Fruit fly (Drosophila melanogaster) whole organism, embryonic: ENCODE measurements around the gene Eig71Ea.
A peak's percentile ranks its signal among the peaks of the same experiment; 100 is the strongest.

Experiments
- Bdp1 ChIP-seq: fragments of 200-800 bp; sonication (Bioruptor generic); optimal IDR thresholded peaks from 3 replicates; lab custom pipeline; 2016; ENCODE audit warnings: missing biosample characterization, missing genetic modification characterization
- BtbVII ChIP-seq: fragments of 200-800 bp; sonication (Bioruptor generic); optimal IDR thresholded peaks from 3 replicates; lab custom pipeline; 2017; ENCODE audit warnings: missing biosample characterization, mild to moderate bottlenecking, missing genetic modification characterization
- CG12104 ChIP-seq: fragments of 200-800 bp; sonication (Bioruptor generic); optimal IDR thresholded peaks from 3 replicates; lab custom pipeline; 2016; ENCODE audit warnings: missing biosample characterization, missing genetic modification characterization
- CG12219 ChIP-seq: fragments of 200-800 bp; sonication (Bioruptor generic); optimal IDR thresholded peaks from 3 replicates; lab custom pipeline; 2018; ENCODE audit warnings: missing biosample characterization, mild to moderate bottlenecking, missing genetic modification characterization
- CG12769 ChIP-seq: fragments of 200-800 bp; sonication (Bioruptor generic); optimal IDR thresholded peaks from 2 replicates; lab custom pipeline; 2019; ENCODE audit warnings: missing biosample characterization, mild to moderate bottlenecking, missing genetic modification characterization, moderate library complexity
- CG13296 ChIP-seq: fragments of 200-800 bp; sonication (Bioruptor generic); optimal IDR thresholded peaks from 3 replicates; lab custom pipeline; 2018; ENCODE audit warnings: missing biosample characterization, mild to moderate bottlenecking, missing genetic modification characterization
- CG13894 ChIP-seq: fragments of 200-800 bp; sonication (Bioruptor generic); optimal IDR thresholded peaks from 3 replicates; lab custom pipeline; 2018; ENCODE audit warnings: missing biosample characterization, mild to moderate bottlenecking, missing genetic modification characterization, moderate library complexity
- CG14014 ChIP-seq: fragments of 200-800 bp; sonication (Bioruptor generic); IDR thresholded peaks from 2 replicates; pipeline ENCODE4 v1.3.6; 2022; ENCODE audit warnings: missing biosample characterization, missing genetic modification characterization
- CG14710 ChIP-seq: fragments of 200-800 bp; sonication (Bioruptor generic); optimal IDR thresholded peaks from 3 replicates; lab custom pipeline; 2019; ENCODE audit warnings: missing biosample characterization, mild to moderate bottlenecking, missing genetic modification characterization, moderate library complexity
- CG17612 ChIP-seq: fragments of 200-800 bp; sonication (Bioruptor generic); IDR thresholded peaks from 2 replicates; pipeline ENCODE4 v1.3.6; 2022; ENCODE audit warnings: missing biosample characterization, missing genetic modification characterization
- CG2875 ChIP-seq: fragments of 200-800 bp; sonication (Bioruptor generic); optimal IDR thresholded peaks from 2 replicates; lab custom pipeline; 2017; ENCODE audit warnings: missing biosample characterization, mild to moderate bottlenecking, missing genetic modification characterization, missing genetic modification reagents
- CG32532 ChIP-seq: fragments of 200-800 bp; sonication (Bioruptor generic); IDR thresholded peaks from 2 replicates; pipeline ENCODE4 v1.3.6; 2022; ENCODE audit warnings: missing biosample characterization, missing genetic modification characterization
- CG33557 ChIP-seq: fragments of 200-800 bp; sonication (Bioruptor generic); optimal IDR thresholded peaks from 2 replicates; lab custom pipeline; 2019; ENCODE audit warnings: missing biosample characterization, mild to moderate bottlenecking, missing genetic modification characterization, moderate library complexity
- CG34224 ChIP-seq: fragments of 200-800 bp; sonication (Bioruptor generic); IDR thresholded peaks from 3 replicates; pipeline ENCODE4 v1.3.6; 2022; ENCODE audit warnings: missing biosample characterization, missing genetic modification characterization; ENCODE audit not compliant: partially characterized antibody
- CG4617 ChIP-seq: fragments of 200-800 bp; sonication (Bioruptor generic); optimal IDR thresholded peaks from 3 replicates; lab custom pipeline; 2016; ENCODE audit warnings: missing biosample characterization, missing genetic modification characterization, borderline replicate concordance
- CG4854 ChIP-seq: fragments of 200-800 bp; sonication (Bioruptor generic); optimal IDR thresholded peaks from 2 replicates; lab custom pipeline; 2016; ENCODE audit warnings: missing biosample characterization, missing genetic modification characterization, inconsistent platforms
- CG6254 ChIP-seq: fragments of 200-800 bp; sonication (Bioruptor generic); optimal IDR thresholded peaks from 3 replicates; lab custom pipeline; 2017; ENCODE audit warnings: mild to moderate bottlenecking, missing biosample characterization, missing genetic modification reagents, missing genetic modification characterization
- CG7928 ChIP-seq: fragments of 200-800 bp; sonication (Bioruptor generic); optimal IDR thresholded peaks from 2 replicates; lab custom pipeline; 2017; ENCODE audit warnings: missing biosample characterization, mild to moderate bottlenecking, missing genetic modification characterization
- Camta ChIP-seq: fragments of 200-800 bp; sonication (Bioruptor generic); optimal IDR thresholded peaks from 2 replicates; lab custom pipeline; 2016; ENCODE audit warnings: missing biosample characterization, missing genetic modification characterization
- D19B ChIP-seq: fragments of 200-800 bp; sonication (Bioruptor generic); optimal IDR thresholded peaks from 2 replicates; lab custom pipeline; 2017; ENCODE audit warnings: missing biosample characterization, mild to moderate bottlenecking, missing genetic modification characterization
- Dip3 ChIP-seq: fragments of 200-800 bp; sonication (Bioruptor generic); optimal IDR thresholded peaks from 3 replicates; lab custom pipeline; 2016; ENCODE audit warnings: missing biosample characterization, missing genetic modification characterization
- Dref ChIP-seq: fragments of 200-800 bp; sonication (Bioruptor generic); IDR thresholded peaks from 2 replicates; pipeline ENCODE4 v1.3.6; 2022; ENCODE audit warnings: missing biosample characterization, missing genetic modification characterization
- Hr3 ChIP-seq: fragments of 200-800 bp; sonication (Bioruptor generic); optimal IDR thresholded peaks from 3 replicates; lab custom pipeline; 2016; ENCODE audit warnings: missing biosample characterization, missing genetic modification characterization
- Lpt ChIP-seq: fragments of >200 bp; optimal IDR thresholded peaks from 2 replicates; lab custom pipeline; 2018; ENCODE audit warnings: missing biosample characterization, missing genetic modification characterization
- Nf-YA ChIP-seq: fragments of 200-800 bp; sonication (Bioruptor generic); IDR thresholded peaks from 2 replicates; pipeline ENCODE4 v1.3.6; 2022; ENCODE audit warnings: missing biosample characterization, missing genetic modification characterization
- Pdp1 ChIP-seq, 2 experiments: fragments of 200-800 bp; sonication (Bioruptor generic); optimal IDR thresholded peaks; 3 replicates each; lab custom pipeline; 2016; ENCODE audit warnings: missing biosample characterization in 2 of 2, missing genetic modification characterization in 2 of 2, mild to moderate bottlenecking in 1 of 2, moderate library complexity in 1 of 2
- YL-1 ChIP-seq: fragments of 200-800 bp; sonication (Bioruptor generic); optimal IDR thresholded peaks from 3 replicates; lab custom pipeline; 2017; ENCODE audit warnings: missing biosample characterization, mild to moderate bottlenecking, missing genetic modification characterization
- cato ChIP-seq: fragments of 200-800 bp; sonication (Bioruptor generic); optimal IDR thresholded peaks from 2 replicates; lab custom pipeline; 2016; ENCODE audit warnings: missing biosample characterization, missing genetic modification characterization, borderline replicate concordance
- caup ChIP-seq: fragments of 200-800 bp; sonication (Bioruptor generic); optimal IDR thresholded peaks from 3 replicates; lab custom pipeline; 2017; ENCODE audit warnings: missing biosample characterization, mild to moderate bottlenecking, missing genetic modification characterization, moderate library complexity; ENCODE audit not compliant: severe bottlenecking
- cg ChIP-seq: fragments of 200-800 bp; sonication (Bioruptor generic); optimal IDR thresholded peaks from 3 replicates; lab custom pipeline; 2019; ENCODE audit warnings: missing biosample characterization, mild to moderate bottlenecking, missing genetic modification characterization, moderate library complexity
- chinmo ChIP-seq: fragments of 200-800 bp; sonication (Bioruptor generic); IDR thresholded peaks from 4 replicates; pipeline ENCODE4 v1.3.6; 2022; ENCODE audit warnings: missing biosample characterization, missing genetic modification characterization; ENCODE audit not compliant: partially characterized antibody
- cwo ChIP-seq: fragments of 200-800 bp; sonication (Bioruptor generic); optimal IDR thresholded peaks from 3 replicates; lab custom pipeline; 2017; ENCODE audit warnings: missing biosample characterization, missing genetic modification characterization, mild to moderate bottlenecking, moderate library complexity, missing genetic modification reagents
- dmrt99B ChIP-seq: fragments of 200-800 bp; sonication (Bioruptor generic); optimal IDR thresholded peaks from 2 replicates; lab custom pipeline; 2018; ENCODE audit warnings: missing biosample characterization, mild to moderate bottlenecking, missing genetic modification characterization, moderate library complexity
- ewg ChIP-seq: fragments of 200-800 bp; sonication (Bioruptor generic); optimal IDR thresholded peaks from 3 replicates; lab custom pipeline; 2017; ENCODE audit warnings: mild to moderate bottlenecking, missing biosample characterization, missing genetic modification reagents, missing genetic modification characterization
- fd96Cb ChIP-seq: fragments of 200-800 bp; sonication (Bioruptor generic); optimal IDR thresholded peaks from 2 replicates; lab custom pipeline; 2018; ENCODE audit warnings: missing biosample characterization, mild to moderate bottlenecking, missing genetic modification characterization, moderate library complexity
- gce ChIP-seq: fragments of 200-800 bp; sonication (Bioruptor generic); IDR thresholded peaks from 3 replicates; pipeline ENCODE4 v1.3.6; 2022; ENCODE audit warnings: missing biosample characterization, missing genetic modification characterization
- gcm ChIP-seq: fragments of 200-800 bp; sonication (Bioruptor generic); optimal IDR thresholded peaks from 2 replicates; lab custom pipeline; 2019; ENCODE audit warnings: missing biosample characterization, mild to moderate bottlenecking, missing genetic modification characterization, moderate library complexity
- grau ChIP-seq: fragments of 200-800 bp; optimal IDR thresholded peaks from 3 replicates; lab custom pipeline; 2019; ENCODE audit warnings: missing biosample characterization, mild to moderate bottlenecking, missing genetic modification characterization, moderate library complexity
- gsb ChIP-seq: fragments of 200-800 bp; sonication (Bioruptor generic); IDR thresholded peaks from 2 replicates; pipeline ENCODE4 v1.3.6; 2022; ENCODE audit warnings: missing biosample characterization, missing genetic modification characterization
- ken ChIP-seq: fragments of 200-800 bp; sonication (Bioruptor generic); IDR thresholded peaks from 3 replicates; pipeline ENCODE4 v1.3.6; 2022; ENCODE audit warnings: missing biosample characterization, missing genetic modification characterization
- lola ChIP-seq, 3 experiments: fragments of >200 bp in 2 of 3; fragments of 200-800 bp in 1 of 3; sonication (Bioruptor generic) in 1 of 3; optimal IDR thresholded peaks; 2 replicates each; lab custom pipeline; 2017 to 2019; ENCODE audit warnings: missing biosample characterization in 3 of 3, missing genetic modification characterization in 3 of 3, mild to moderate bottlenecking in 1 of 3, moderate library complexity in 1 of 3
- mam ChIP-seq: fragments of 200-800 bp; sonication (Bioruptor generic); optimal IDR thresholded peaks from 3 replicates; lab custom pipeline; 2016; ENCODE audit warnings: missing biosample characterization, missing genetic modification characterization
- mld ChIP-seq: fragments of 200-800 bp; sonication (Bioruptor generic); IDR thresholded peaks from 3 replicates; pipeline ENCODE4 v1.3.6; 2022; ENCODE audit warnings: missing biosample characterization, missing genetic modification characterization; ENCODE audit not compliant: partially characterized antibody
- nau ChIP-seq: fragments of 200-800 bp; sonication (Bioruptor generic); optimal IDR thresholded peaks from 3 replicates; lab custom pipeline; 2017; ENCODE audit warnings: missing biosample characterization, mild to moderate bottlenecking, missing genetic modification characterization, missing genetic modification reagents
- pho ChIP-seq: fragments of 200-800 bp; sonication (Bioruptor generic); optimal IDR thresholded peaks from 2 replicates; lab custom pipeline; 2016; ENCODE audit warnings: missing biosample characterization, missing genetic modification characterization
- pnt ChIP-seq: fragments of 200-800 bp; sonication (Bioruptor generic); optimal IDR thresholded peaks from 3 replicates; lab custom pipeline; 2016; ENCODE audit warnings: missing biosample characterization, missing genetic modification characterization
- psq ChIP-seq: fragments of 200-800 bp; sonication (Bioruptor generic); optimal IDR thresholded peaks from 2 replicates; lab custom pipeline; 2017; ENCODE audit warnings: missing biosample characterization, missing genetic modification characterization
- ranshi ChIP-seq: fragments of 200-800 bp; sonication (Bioruptor generic); IDR thresholded peaks from 2 replicates; pipeline ENCODE4 v1.3.6; 2022; ENCODE audit warnings: missing biosample characterization, missing genetic modification characterization
- sisA ChIP-seq: fragments of 200-800 bp; sonication (Bioruptor generic); IDR thresholded peaks from 2 replicates; pipeline ENCODE4 v1.3.6; 2022; ENCODE audit warnings: missing biosample characterization, missing genetic modification characterization
- wor ChIP-seq: fragments of 200-800 bp; sonication (Bioruptor generic); IDR thresholded peaks from 2 replicates; pipeline ENCODE4 v1.3.6; 2022; ENCODE audit warnings: missing biosample characterization, missing genetic modification characterization

Eig71Ea gene

dm6 chr3L:15672800-15673199 lies 23.3 kb upstream of the Eig71Ea start (continued):
- TF ChIP-seq CG2875 (GFP tag; lab: Kevin White, UChicago) (no peak), CG12219 (GFP tag; lab: Kevin White, UChicago) (no peak), fd96Cb (tag; lab: Kevin White, UChicago) (peak; percentile 39), CG14710 (tag; lab: Kevin White, UChicago) (peak; percentile 55), Dip3 (GFP tag; lab: Kevin White, UChicago) (no peak), psq (GFP tag; lab: Kevin White, UChicago) (no peak), CG32532 (GFP tag; lab: Robert Waterston, UW) (no peak), BtbVII (GFP tag; lab: Kevin White, UChicago) (no peak), CG12769 (no peak), CG33557 (GFP tag; lab: Kevin White, UChicago) (peak; percentile 54), chinmo (GFP tag; lab: Robert Waterston, UW) (no peak), wor (no peak), nau (GFP tag; lab: Kevin White, UChicago) (no peak), Pdp1 (GFP tag; optimal IDR thresholded peaks at IDR 0.05; lab: Kevin White, UChicago) (peak in 1 of 2 experiments; percentile 19), CG34224 (GFP tag; lab: Robert Waterston, UW) (no peak), CG12104 (GFP tag; lab: Kevin White, UChicago) (peak; percentile 5), cwo (GFP tag; lab: Kevin White, UChicago) (no peak), gsb (GFP tag; lab: Robert Waterston, UW) (no peak), CG7928 (GFP tag; lab: Kevin White, UChicago) (no peak), grau (tag; lab: Kevin White, UChicago) (peak; percentile 51), YL-1 (GFP tag; lab: Kevin White, UChicago) (no peak), Hr3 (no peak), Lpt (GFP tag; lab: Kevin White, UChicago) (no peak), ken (no peak), CG13296 (GFP tag; lab: Kevin White, UChicago) (no peak), cg (GFP tag; lab: Kevin White, UChicago) (no peak), CG13894 (tag; lab: Kevin White, UChicago) (no peak), gcm (GFP tag; lab: Kevin White, UChicago) (peak; percentile 38), CG4617 (GFP tag; lab: Kevin White, UChicago) (no peak), ranshi (no peak), CG6254 (no peak), Nf-YA (GFP tag; lab: Robert Waterston, UW) (no peak), Bdp1 (GFP tag; lab: Kevin White, UChicago) (no peak), caup (GFP tag; lab: Kevin White, UChicago) (no peak), cato (GFP tag; lab: Kevin White, UChicago) (peak; percentile 7), sisA (GFP tag; lab: Robert Waterston, UW) (no peak), gce (GFP tag; lab: Robert Waterston, UW) (no peak), pnt (GFP tag; lab: Kevin White, UChicago) (no peak), mam (GFP tag; lab: Kevin White, UChicago) (no peak), CG17612 (GFP tag; lab: Robert Waterston, UW) (no peak), CG4854 (GFP tag; lab: Kevin White, UChicago) (no peak), Dref (GFP tag; lab: Robert Waterston, UW) (no peak), D19B (no peak), pho (GFP tag; lab: Kevin White, UChicago) (no peak), Camta (GFP tag; lab: Kevin White, UChicago) (no peak), ewg (GFP tag; lab: Kevin White, UChicago) (no peak), mld (no peak), dmrt99B (peak; percentile 23), CG14014 (no peak), lola (GFP tag; optimal IDR thresholded peaks at IDR 0.05; lab: Kevin White, UChicago) (peak in 1 of 3 experiments; percentile 77)
